Worm (Caenorhabditis elegans) whole organism, mixed stage, embryonic: ENCODE measurements around the gene R03D7.15.

Experiments
- elt-3 ChIP-seq: fragments of 150-350 bp; optimal IDR thresholded peaks from 2 replicates; lab custom pipeline; 2014; ENCODE audit warnings: missing biosample characterization, missing genetic modification characterization
- nhr-12 ChIP-seq: fragments of 150-350 bp; optimal IDR thresholded peaks from 2 replicates; lab custom pipeline; 2014; ENCODE audit warnings: missing biosample characterization, missing genetic modification characterization
- nhr-2 ChIP-seq: fragments of 150-350 bp; optimal IDR thresholded peaks from 2 replicates; lab custom pipeline; 2014; ENCODE audit warnings: missing biosample characterization, missing genetic modification characterization
- nhr-237 ChIP-seq: fragments of 150-350 bp; optimal IDR thresholded peaks from 2 replicates; lab custom pipeline; 2014; ENCODE audit warnings: missing biosample characterization, missing genetic modification characterization
- pha-4 ChIP-seq: fragments of 150-350 bp; optimal IDR thresholded peaks from 2 replicates; lab custom pipeline; 2018; ENCODE audit warnings: missing biosample characterization, missing genetic modification reagents, missing genetic modification characterization
- unc-39 ChIP-seq: fragments of 150-350 bp; optimal IDR thresholded peaks from 2 replicates; lab custom pipeline; 2014; ENCODE audit warnings: missing biosample characterization, missing genetic modification characterization

ce11 chrII:10930678-10931650 is 11.1 kb upstream of the R03D7.15 start:
- TF ChIP-seq elt-3 (tag; lab: Kevin White, UChicago) = no peak
- TF ChIP-seq pha-4 = no peak
- TF ChIP-seq nhr-2 (tag; lab: Kevin White, UChicago) = no peak
- no peak for TF ChIP-seq nhr-237
- no peak for TF ChIP-seq unc-39 (tag; lab: Kevin White, UChicago)
- no peak for TF ChIP-seq nhr-12 (tag; lab: Kevin White, UChicago)
